Worm (Caenorhabditis elegans) whole organism, young adult: ENCODE results near the gene rgs-2.

Experiments used
- B0261.1 ChIP-seq: sonication (generic microtip); optimal IDR thresholded peaks from 2 replicates; lab custom pipeline; 2016; ENCODE audit warnings: mild to moderate bottlenecking, missing genetic modification characterization, moderate library complexity, missing compliant biosample characterization
- B0336.3 ChIP-seq: fragments of 200-800 bp; sonication (Bioruptor generic); IDR thresholded peaks from 2 replicates; pipeline ENCODE4 v1.3.6; 2022; ENCODE audit warnings: missing genetic modification characterization, missing compliant biosample characterization
- C06A6.2 ChIP-seq: fragments of 200-800 bp; sonication (Bioruptor generic); conservative IDR thresholded peaks from 2 replicates; pipeline ENCODE4 v1.3.6; 2022; ENCODE audit warnings: missing genetic modification characterization, missing compliant biosample characterization
- F37B4.10 ChIP-seq: fragments of 200-800 bp; sonication (Bioruptor generic); IDR thresholded peaks from 2 replicates; pipeline ENCODE4 v1.3.6; 2022; ENCODE audit warnings: missing genetic modification characterization, missing compliant biosample characterization
- F39B2.1 ChIP-seq: fragments of 200-800 bp; sonication (Bioruptor generic); IDR thresholded peaks from 2 replicates; pipeline ENCODE4 v1.3.6; 2022; ENCODE audit warnings: missing genetic modification reagents, missing genetic modification characterization, missing compliant biosample characterization
- T26A5.8 ChIP-seq: sonication (generic microtip); optimal IDR thresholded peaks from 2 replicates; lab custom pipeline; 2016; ENCODE audit warnings: missing genetic modification characterization, missing compliant biosample characterization
- Y56A3A.18 ChIP-seq: fragments of 200-800 bp; sonication (Bioruptor generic); IDR thresholded peaks from 2 replicates; pipeline ENCODE4 v1.3.6; 2022; ENCODE audit warnings: missing genetic modification reagents, missing genetic modification characterization, missing compliant biosample characterization
- Y95B8A.8 ChIP-seq: fragments of 200-800 bp; sonication (Bioruptor generic); IDR thresholded peaks from 2 replicates; pipeline ENCODE4 v1.3.6; 2022; ENCODE audit warnings: missing genetic modification reagents, missing genetic modification characterization, missing compliant biosample characterization
- akir-1 ChIP-seq: fragments of 200-800 bp; sonication (Bioruptor generic); optimal IDR thresholded peaks from 2 replicates; lab custom pipeline; 2018; ENCODE audit warnings: mild to moderate bottlenecking, missing genetic modification characterization, moderate library complexity, missing compliant biosample characterization
- attf-3 ChIP-seq: fragments of 200-800 bp; sonication (Bioruptor generic); conservative IDR thresholded peaks from 2 replicates; pipeline ENCODE4 v1.3.6; 2022; ENCODE audit warnings: missing genetic modification reagents, missing genetic modification characterization, missing compliant biosample characterization
- attf-5 ChIP-seq: fragments of 200-800 bp; sonication (Bioruptor generic); optimal IDR thresholded peaks from 2 replicates; lab custom pipeline; 2018; ENCODE audit warnings: mild to moderate bottlenecking, missing genetic modification characterization, missing compliant biosample characterization
- attf-6 ChIP-seq: fragments of 200-800 bp; sonication (Bioruptor generic); IDR thresholded peaks from 2 replicates; pipeline ENCODE4 v1.3.6; 2022; ENCODE audit warnings: missing genetic modification reagents, missing genetic modification characterization, missing compliant biosample characterization
- cebp-1 ChIP-seq, 2 experiments: fragments of 200-800 bp in 1 of 2; sonication (Bioruptor generic) in 1 of 2; sonication (generic microtip) in 1 of 2; IDR thresholded peaks in 1 of 2; optimal IDR thresholded peaks in 1 of 2; 2 replicates each; pipeline versions ENCODE4 v1.3.6 to Lab custom; 2017 to 2022; ENCODE audit warnings: missing compliant biosample characterization in 2 of 2, missing genetic modification characterization in 2 of 2, mild to moderate bottlenecking in 1 of 2, missing genetic modification reagents in 1 of 2, moderate library complexity in 1 of 2
- ceh-27 ChIP-seq: fragments of 200-800 bp; sonication (Bioruptor generic); optimal IDR thresholded peaks from 2 replicates; lab custom pipeline; 2018; ENCODE audit warnings: mild to moderate bottlenecking, missing genetic modification characterization, moderate library complexity, missing compliant biosample characterization
- die-1 ChIP-seq: sonication (generic microtip); optimal IDR thresholded peaks from 2 replicates; lab custom pipeline; 2016; ENCODE audit warnings: missing genotype, mild to moderate bottlenecking, missing genetic modification characterization, missing compliant biosample characterization
- dpff-1 ChIP-seq: sonication (generic microtip); optimal IDR thresholded peaks from 2 replicates; lab custom pipeline; 2017; ENCODE audit warnings: mild to moderate bottlenecking, missing genetic modification characterization, missing compliant biosample characterization
- efl-1 ChIP-seq: fragments of 150-350 bp; optimal IDR thresholded peaks from 2 replicates; lab custom pipeline; 2014; ENCODE audit warnings: missing biosample characterization, missing genetic modification reagents, missing genetic modification characterization
- ekl-4 ChIP-seq: fragments of 200-800 bp; sonication (Bioruptor generic); IDR thresholded peaks from 2 replicates; pipeline ENCODE4 v1.3.6; 2022; ENCODE audit warnings: missing genetic modification reagents, missing genetic modification characterization, missing compliant biosample characterization
- ets-4 ChIP-seq: fragments of 200-800 bp; sonication (Bioruptor generic); optimal IDR thresholded peaks from 2 replicates; lab custom pipeline; 2018; ENCODE audit warnings: mild to moderate bottlenecking, missing genetic modification characterization, missing compliant biosample characterization
- fkh-3 ChIP-seq: sonication (generic microtip); optimal IDR thresholded peaks from 2 replicates; lab custom pipeline; 2016; ENCODE audit warnings: mild to moderate bottlenecking, missing genetic modification characterization, missing compliant biosample characterization
- gei-17 ChIP-seq: fragments of 200-800 bp; sonication (Bioruptor generic); optimal IDR thresholded peaks from 2 replicates; lab custom pipeline; 2018; ENCODE audit warnings: mild to moderate bottlenecking, missing genetic modification characterization, missing compliant biosample characterization
- him-1 ChIP-seq: sonication (generic microtip); optimal IDR thresholded peaks from 2 replicates; lab custom pipeline; 2016; ENCODE audit warnings: missing genotype, missing genetic modification reagents, missing genetic modification characterization, missing compliant biosample characterization
- hmg-1.2 ChIP-seq: fragments of 200-800 bp; sonication (Bioruptor generic); IDR thresholded peaks from 2 replicates; pipeline ENCODE4 v1.3.6; 2022; ENCODE audit warnings: missing genetic modification reagents, missing genetic modification characterization, missing compliant biosample characterization
- hsf-1 ChIP-seq: fragments of 200-800 bp; sonication (Bioruptor generic); IDR thresholded peaks from 2 replicates; pipeline ENCODE4 v1.3.6; 2022; ENCODE audit warnings: missing genetic modification reagents, missing genetic modification characterization, missing compliant biosample characterization
- lin-40 ChIP-seq: sonication (generic microtip); optimal IDR thresholded peaks from 2 replicates; lab custom pipeline; 2016; ENCODE audit warnings: missing genetic modification characterization, mild to moderate bottlenecking, missing compliant biosample characterization, missing genotype, missing genetic modification reagents
- lir-1 ChIP-seq: fragments of 200-800 bp; sonication (Bioruptor generic); conservative IDR thresholded peaks from 2 replicates; pipeline ENCODE4 v1.3.6; 2022; ENCODE audit warnings: missing genetic modification reagents, missing genetic modification characterization, missing compliant biosample characterization
- madf-10 ChIP-seq: sonication (generic microtip); optimal IDR thresholded peaks from 2 replicates; lab custom pipeline; 2016; ENCODE audit warnings: mild to moderate bottlenecking, missing genetic modification characterization, missing compliant biosample characterization
- madf-3 ChIP-seq: fragments of 200-800 bp; sonication (Bioruptor generic); IDR thresholded peaks from 2 replicates; pipeline ENCODE4 v1.3.6; 2022; ENCODE audit warnings: missing genetic modification reagents, missing genetic modification characterization, missing compliant biosample characterization
- madf-6 ChIP-seq: fragments of 200-800 bp; sonication (Bioruptor generic); IDR thresholded peaks from 2 replicates; pipeline ENCODE4 v1.3.6; 2022; ENCODE audit warnings: missing genetic modification reagents, missing genetic modification characterization, missing compliant biosample characterization
- mcd-1 ChIP-seq: fragments of 200-800 bp; sonication (Bioruptor generic); IDR thresholded peaks from 2 replicates; pipeline ENCODE4 v1.3.6; 2022; ENCODE audit warnings: missing genetic modification reagents, missing genetic modification characterization, missing compliant biosample characterization
- mxl-1 ChIP-seq: sonication (generic microtip); optimal IDR thresholded peaks from 2 replicates; lab custom pipeline; 2016; ENCODE audit warnings: missing genetic modification characterization, missing compliant biosample characterization
- nfyb-1 ChIP-seq: fragments of 200-800 bp; sonication (Bioruptor generic); IDR thresholded peaks from 2 replicates; pipeline ENCODE4 v1.3.6; 2022; ENCODE audit warnings: missing genetic modification reagents, missing genetic modification characterization, missing compliant biosample characterization
- nhr-80 ChIP-seq: sonication (generic microtip); optimal IDR thresholded peaks from 2 replicates; lab custom pipeline; 2016; ENCODE audit warnings: missing genetic modification characterization, missing compliant biosample characterization
- nhr-90 ChIP-seq: sonication (generic microtip); optimal IDR thresholded peaks from 2 replicates; lab custom pipeline; 2016; ENCODE audit warnings: missing genotype, mild to moderate bottlenecking, missing genetic modification characterization, missing compliant biosample characterization
- rcor-1 ChIP-seq: fragments of 200-800 bp; sonication (Bioruptor generic); IDR thresholded peaks from 2 replicates; pipeline ENCODE4 v1.3.6; 2022; ENCODE audit warnings: missing genetic modification reagents, missing genetic modification characterization, missing compliant biosample characterization
- snpc-3.4 ChIP-seq: sonication (generic microtip); optimal IDR thresholded peaks from 2 replicates; lab custom pipeline; 2017; ENCODE audit warnings: missing genetic modification characterization, mild to moderate bottlenecking, missing compliant biosample characterization, antibody characterized with exemption, moderate library complexity, missing genotype, missing genetic modification reagents
- tbp1 ChIP-seq: fragments of 200-800 bp; sonication (Bioruptor generic); optimal IDR thresholded peaks from 2 replicates; lab custom pipeline; 2018; ENCODE audit warnings: mild to moderate bottlenecking, missing genetic modification characterization, missing compliant biosample characterization
- unc-62 ChIP-seq: fragments of 150-350 bp; optimal IDR thresholded peaks from 2 replicates; lab custom pipeline; 2014; ENCODE audit warnings: missing biosample characterization, missing genetic modification reagents, missing genetic modification characterization
- zfh-2 ChIP-seq: fragments of 200-800 bp; sonication (Bioruptor generic); conservative IDR thresholded peaks from 2 replicates; pipeline ENCODE4 v1.3.6; 2022; ENCODE audit warnings: missing genetic modification reagents, missing genetic modification characterization, missing compliant biosample characterization
- ztf-22 ChIP-seq: fragments of 200-800 bp; sonication (Bioruptor generic); optimal IDR thresholded peaks from 2 replicates; lab custom pipeline; 2018; ENCODE audit warnings: mild to moderate bottlenecking, missing genetic modification characterization, moderate library complexity, missing compliant biosample characterization
- ztf-28 ChIP-seq: fragments of 200-800 bp; sonication (Bioruptor generic); IDR thresholded peaks from 2 replicates; pipeline ENCODE4 v1.3.6; 2022; ENCODE audit warnings: missing genetic modification reagents, missing genetic modification characterization, missing compliant biosample characterization
- ztf-6 ChIP-seq: fragments of 200-800 bp; sonication (Bioruptor generic); IDR thresholded peaks from 2 replicates; pipeline ENCODE4 v1.3.6; 2022; ENCODE audit warnings: missing genetic modification reagents, missing genetic modification characterization, missing compliant biosample characterization

rgs-2 gene

DNA sequence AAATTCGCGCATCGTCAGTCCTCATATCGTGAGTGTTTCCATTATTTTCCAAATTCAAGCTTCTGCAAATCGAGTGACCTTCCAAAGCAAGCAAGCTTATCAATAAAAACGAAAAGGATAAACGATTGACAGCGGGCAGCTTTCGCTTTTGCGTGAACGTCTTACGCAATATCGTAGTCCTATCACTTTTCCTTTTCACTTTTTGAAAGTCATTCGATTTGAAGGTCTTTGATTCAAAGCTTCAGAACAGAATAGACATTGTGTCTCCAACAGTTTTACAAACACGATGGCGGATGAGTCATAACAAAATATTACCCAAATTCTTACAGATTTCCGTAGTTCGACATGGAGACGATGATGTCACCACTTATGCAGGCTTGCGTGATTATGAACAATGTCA, 32.9 kb upstream of the rgs-2 start:
- TF ChIP-seq F37B4.10 (GFP tag; lab: Robert Waterston, UW): no peak
- no peak for TF ChIP-seq hmg-1.2 (GFP tag; lab: Robert Waterston, UW)
- TF ChIP-seq dpff-1 (tag; lab: Kevin White, UChicago): no peak

ce11 chrX:12687482-12687881, 25.0 kb upstream of the rgs-2 start:
- TF ChIP-seq attf-5 (GFP tag; lab: Kevin White, UChicago): no peak
- TF ChIP-seq cebp-1 (GFP tag; IDR thresholded peaks at IDR 0.05; lab: Robert Waterston, UW): no peak
- no peak for TF ChIP-seq cebp-1 (tag; optimal IDR thresholded peaks at IDR 0.05; lab: Kevin White, UChicago)
- TF ChIP-seq nfyb-1: no peak
- TF ChIP-seq efl-1 (GFP tag; lab: Kevin White, UChicago): no peak
- no peak for TF ChIP-seq madf-3 (GFP tag; lab: Robert Waterston, UW)
- no peak for TF ChIP-seq hsf-1 (GFP tag; lab: Robert Waterston, UW)
- TF ChIP-seq snpc-3.4 (tag; lab: Kevin White, UChicago): no peak
- no peak for TF ChIP-seq ztf-28
- no peak for TF ChIP-seq ztf-6 (GFP tag; lab: Robert Waterston, UW)
- TF ChIP-seq T26A5.8 (tag; lab: Kevin White, UChicago): no peak
- TF ChIP-seq lir-1: no peak
- TF ChIP-seq attf-6 (GFP tag; lab: Robert Waterston, UW): no peak
- TF ChIP-seq C06A6.2 (GFP tag; lab: Robert Waterston, UW): no peak
- TF ChIP-seq him-1: no peak
- no peak for TF ChIP-seq attf-3
- TF ChIP-seq fkh-3 (tag; lab: Kevin White, UChicago): no peak

DNA sequence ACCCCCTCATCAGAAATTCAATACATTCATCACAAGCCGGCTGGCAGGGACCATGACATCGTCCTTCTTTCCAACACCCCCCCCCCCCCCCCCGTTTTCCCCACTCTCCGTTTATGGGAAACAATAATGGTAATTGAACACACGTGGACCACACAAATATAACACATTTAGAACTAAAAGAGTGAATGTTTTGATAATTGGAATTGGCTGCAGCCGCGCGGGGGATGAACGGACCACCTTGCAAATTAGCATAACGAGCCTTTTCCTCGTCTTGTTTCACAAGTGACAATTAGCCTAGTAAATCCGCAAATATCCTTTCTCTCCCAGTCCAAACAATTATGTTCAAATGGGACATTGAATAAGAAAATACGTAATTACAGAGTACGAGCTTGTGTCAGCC, 23.8 kb upstream of the rgs-2 start:
- TF ChIP-seq Y95B8A.8 (GFP tag; lab: Robert Waterston, UW) (no peak), ceh-27 (GFP tag; lab: Kevin White, UChicago) (no peak), zfh-2 (GFP tag; lab: Robert Waterston, UW) (0 out of 2 replicates have a peak, but pooled peaks have one; percentile 10)

DNA sequence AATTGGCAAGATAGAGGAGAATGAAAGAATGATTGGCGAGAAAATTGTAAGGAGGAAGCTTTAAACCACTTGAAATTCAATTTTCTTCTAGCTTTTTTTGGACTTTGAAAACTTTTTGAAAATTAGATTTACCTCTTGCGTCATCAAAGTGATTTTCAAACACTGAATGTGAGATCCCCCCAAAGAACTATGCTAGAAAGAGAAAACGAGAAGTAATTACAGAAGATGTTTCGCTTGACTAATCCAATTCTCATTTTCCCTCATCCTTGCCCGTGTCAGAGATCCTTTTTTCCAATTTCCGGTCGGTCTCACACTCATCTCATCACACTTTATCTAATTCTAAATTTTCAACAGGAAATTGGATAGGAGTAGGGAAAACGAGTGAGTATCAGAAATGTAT, 22.6 kb upstream of the rgs-2 start:
- TF ChIP-seq madf-6 (GFP tag; lab: Robert Waterston, UW) (no peak), gei-17 (no peak), F39B2.1 (no peak)

DNA sequence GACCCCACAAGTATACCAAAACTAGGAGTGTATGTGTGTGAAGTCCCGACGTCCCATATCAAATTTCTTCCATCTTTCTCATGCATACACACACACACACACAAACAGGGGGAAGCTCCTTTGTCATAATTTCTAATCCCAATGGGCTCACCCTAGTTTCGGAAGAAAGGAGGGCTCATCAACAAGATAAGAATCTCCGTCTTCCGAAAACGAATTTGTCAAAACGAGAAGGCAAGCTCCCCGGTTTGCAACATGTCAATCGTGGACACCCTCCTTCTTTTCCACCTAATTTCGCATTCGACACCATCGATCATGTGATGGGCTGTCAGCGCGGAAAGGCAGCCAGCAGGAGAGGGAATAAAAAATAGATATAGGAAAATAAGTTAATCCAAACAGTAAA, 22.1 kb upstream of the rgs-2 start:
- peak; percentile 25 for TF ChIP-seq unc-62
- TF ChIP-seq dpff-1 (tag; lab: Kevin White, UChicago): no peak
- TF ChIP-seq B0261.1 (tag; lab: Kevin White, UChicago): no peak
- TF ChIP-seq ztf-22 (GFP tag; lab: Kevin White, UChicago): peak; percentile 24
- no peak for TF ChIP-seq akir-1 (GFP tag; lab: Kevin White, UChicago)
- TF ChIP-seq nhr-80 (tag; lab: Kevin White, UChicago): peak; percentile 80
- TF ChIP-seq fkh-3 (tag; lab: Kevin White, UChicago): no peak
- TF ChIP-seq B0336.3 (GFP tag; lab: Robert Waterston, UW): peak; percentile 36; the same call in 1 of the 2 replicates
- no peak for TF ChIP-seq ets-4 (GFP tag; lab: Kevin White, UChicago)
- peak; percentile 37; the same call in 1 of the 2 replicates for TF ChIP-seq nfyb-1
- no peak for TF ChIP-seq rcor-1 (GFP tag; lab: Robert Waterston, UW)
- TF ChIP-seq Y56A3A.18: no peak
- TF ChIP-seq C06A6.2 (GFP tag; lab: Robert Waterston, UW): no peak
- peak; percentile 41 for TF ChIP-seq lin-40 (tag; lab: Kevin White, UChicago)
- peak; percentile 39 for TF ChIP-seq nhr-90
- no peak for TF ChIP-seq ekl-4 (GFP tag; lab: Robert Waterston, UW)
- 0 out of 2 replicates have a peak, but pooled peaks have one; percentile 11 for TF ChIP-seq mcd-1
- TF ChIP-seq cebp-1 (GFP tag; IDR thresholded peaks at IDR 0.05; lab: Robert Waterston, UW): no peak
- peak; percentile 36 for TF ChIP-seq cebp-1 (tag; optimal IDR thresholded peaks at IDR 0.05; lab: Kevin White, UChicago)
- TF ChIP-seq die-1: no peak
- peak; percentile 21 for TF ChIP-seq tbp1 (GFP tag; lab: Kevin White, UChicago)
- no peak for TF ChIP-seq mxl-1
- TF ChIP-seq madf-10 (tag; lab: Kevin White, UChicago): peak; percentile 8
- peak; percentile 5 for TF ChIP-seq attf-5 (GFP tag; lab: Kevin White, UChicago)
- 0 out of 2 replicates have a peak, but pooled peaks have one; percentile 17 for TF ChIP-seq zfh-2 (GFP tag; lab: Robert Waterston, UW)
